Worm (Caenorhabditis elegans) whole organism, L1 larva: ENCODE measurements around the gene F43E2.1.

Source experiments
- C04F5.9 ChIP-seq: sonication (generic microtip); optimal IDR thresholded peaks from 2 replicates; lab custom pipeline; 2016; ENCODE audit warnings: missing genetic modification characterization, missing compliant biosample characterization
- C16A3.4 ChIP-seq: fragments of 150-350 bp; optimal IDR thresholded peaks from 2 replicates; lab custom pipeline; 2014; ENCODE audit warnings: missing biosample characterization, missing genetic modification characterization
- aly-2 ChIP-seq: fragments of 150-350 bp; optimal IDR thresholded peaks from 2 replicates; lab custom pipeline; 2014; ENCODE audit warnings: missing biosample characterization, missing genetic modification characterization
- ama-1 ChIP-seq: fragments of 150-350 bp; optimal IDR thresholded peaks from 2 replicates; lab custom pipeline; 2014
- blmp-1 ChIP-seq: fragments of 150-350 bp; optimal IDR thresholded peaks from 2 replicates; lab custom pipeline; 2014; ENCODE audit warnings: missing biosample characterization, missing genetic modification characterization
- ceh-82 ChIP-seq, 3 experiments: fragments of 150-350 bp in 1 of 3; sonication (generic microtip) in 2 of 3; optimal IDR thresholded peaks; 2 replicates each; lab custom pipeline; 2014 to 2017; ENCODE audit warnings: missing biosample characterization in 3 of 3, missing genetic modification characterization in 3 of 3
- ces-1 ChIP-seq: fragments of 150-350 bp; optimal IDR thresholded peaks from 2 replicates; lab custom pipeline; 2014; ENCODE audit warnings: missing biosample characterization, missing genetic modification reagents, missing genetic modification characterization
- dpl-1 ChIP-seq, 3 experiments: fragments of 150-350 bp in 2 of 3; sonication (generic microtip) in 1 of 3; optimal IDR thresholded peaks; 2 replicates each; lab custom pipeline; 2014 to 2017; ENCODE audit warnings: missing biosample characterization in 3 of 3, missing genetic modification characterization in 3 of 3, missing genetic modification reagents in 3 of 3
- dsc-1 ChIP-seq: sonication (generic microtip); optimal IDR thresholded peaks from 2 replicates; lab custom pipeline; 2016; ENCODE audit warnings: mild to moderate bottlenecking, missing genetic modification characterization, missing compliant biosample characterization
- efl-1 ChIP-seq, 4 experiments: fragments of 150-350 bp; optimal IDR thresholded peaks in 3 of 4; peaks in 1 of 4; 1 replicate in 1 of 4; 2 replicates in 3 of 4; lab custom pipeline; 2014; ENCODE audit warnings: missing biosample characterization in 2 of 4, missing genetic modification characterization in 2 of 4, missing genetic modification reagents in 2 of 4
- egl-27 ChIP-seq, 2 experiments: fragments of 150-350 bp in 1 of 2; sonication (generic microtip); optimal IDR thresholded peaks; 3 replicates each; lab custom pipeline; 2017 to 2018; ENCODE audit warnings: missing biosample characterization in 2 of 2, missing genetic modification characterization in 2 of 2, missing genetic modification reagents in 2 of 2
- elt-3 ChIP-seq, 6 experiments: fragments of 150-350 bp in 1 of 6; sonication (generic microtip); optimal IDR thresholded peaks; 2 replicates each; lab custom pipeline; 2017 to 2018; ENCODE audit warnings: missing biosample characterization in 6 of 6, missing genetic modification characterization in 6 of 6, inconsistent platforms in 1 of 6
- grh-1 ChIP-seq: fragments of 200-800 bp; sonication (Bioruptor generic); IDR thresholded peaks from 2 replicates; pipeline ENCODE4 v1.3.6; 2022; ENCODE audit warnings: missing genetic modification reagents, missing genetic modification characterization, missing compliant biosample characterization
- hlh-17 ChIP-seq: fragments of 200-800 bp; sonication (Bioruptor generic); optimal IDR thresholded peaks from 2 replicates; lab custom pipeline; 2018; ENCODE audit warnings: missing genetic modification characterization, mild to moderate bottlenecking, missing compliant biosample characterization, moderate library complexity, borderline replicate concordance
- hpl-2 ChIP-seq: fragments of 150-350 bp; optimal IDR thresholded peaks from 2 replicates; lab custom pipeline; 2014; ENCODE audit warnings: missing biosample characterization, missing genetic modification reagents, missing genetic modification characterization
- isw-1 ChIP-seq: fragments of 200-800 bp; sonication (Bioruptor generic); IDR thresholded peaks from 2 replicates; pipeline ENCODE4 v1.3.6; 2022; ENCODE audit warnings: missing genetic modification characterization, missing compliant biosample characterization
- jun-1 ChIP-seq: fragments of 150-350 bp; optimal IDR thresholded peaks from 2 replicates; lab custom pipeline; 2014; ENCODE audit warnings: missing biosample characterization, missing genetic modification reagents, missing genetic modification characterization
- lin-13 ChIP-seq: fragments of 150-350 bp; optimal IDR thresholded peaks from 2 replicates; lab custom pipeline; 2014; ENCODE audit warnings: missing biosample characterization, missing genetic modification reagents, missing genetic modification characterization
- lin-14 ChIP-seq: fragments of 200-800 bp; sonication (Bioruptor generic); optimal IDR thresholded peaks from 2 replicates; lab custom pipeline; 2018; ENCODE audit warnings: mild to moderate bottlenecking, missing genetic modification characterization, moderate library complexity, missing compliant biosample characterization
- lin-35 ChIP-seq, 2 experiments: fragments of 150-350 bp; optimal IDR thresholded peaks; 2 replicates each; lab custom pipeline; 2014; ENCODE audit warnings: missing biosample characterization in 2 of 2, missing genetic modification characterization in 2 of 2, missing genetic modification reagents in 2 of 2
- lin-39 ChIP-seq: fragments of 150-350 bp; optimal IDR thresholded peaks from 2 replicates; lab custom pipeline; 2014; ENCODE audit warnings: missing biosample characterization, missing genetic modification reagents, missing genetic modification characterization
- lir-3 ChIP-seq: sonication (generic microtip); optimal IDR thresholded peaks from 2 replicates; lab custom pipeline; 2016; ENCODE audit warnings: mild to moderate bottlenecking, missing genetic modification characterization, moderate library complexity, missing compliant biosample characterization; ENCODE audit not compliant: poor library complexity
- lsy-2 ChIP-seq, 2 experiments: fragments of 150-350 bp; optimal IDR thresholded peaks; 2 replicates each; lab custom pipeline; 2014; ENCODE audit warnings: missing biosample characterization in 2 of 2, missing genetic modification characterization in 2 of 2
- mdl-1 ChIP-seq, 2 experiments: fragments of 150-350 bp; optimal IDR thresholded peaks; 2 replicates each; lab custom pipeline; 2014 to 2017; ENCODE audit warnings: missing biosample characterization in 2 of 2, missing genetic modification characterization in 2 of 2, inconsistent platforms in 1 of 2
- mep-1 ChIP-seq: fragments of 150-350 bp; optimal IDR thresholded peaks from 2 replicates; lab custom pipeline; 2014; ENCODE audit warnings: missing biosample characterization, missing genetic modification characterization
- nhr-11 ChIP-seq: fragments of 150-350 bp; optimal IDR thresholded peaks from 2 replicates; lab custom pipeline; 2014; ENCODE audit warnings: missing biosample characterization, missing genetic modification characterization
- nhr-12 ChIP-seq: sonication (generic microtip); optimal IDR thresholded peaks from 2 replicates; lab custom pipeline; 2017; ENCODE audit warnings: missing biosample characterization, missing genetic modification characterization
- nhr-19 ChIP-seq: fragments of 200-800 bp; sonication (Bioruptor generic); conservative IDR thresholded peaks from 2 replicates; pipeline ENCODE4 v1.3.6; 2022; ENCODE audit warnings: missing genetic modification characterization, missing compliant biosample characterization
- nhr-20 ChIP-seq: sonication (generic microtip); optimal IDR thresholded peaks from 2 replicates; lab custom pipeline; 2016; ENCODE audit warnings: mild to moderate bottlenecking, missing genetic modification characterization, missing compliant biosample characterization
- nhr-237 ChIP-seq: fragments of 150-350 bp; optimal IDR thresholded peaks from 2 replicates; lab custom pipeline; 2014; ENCODE audit warnings: missing biosample characterization, missing genetic modification characterization
- nhr-71 ChIP-seq: sonication (generic microtip); optimal IDR thresholded peaks from 2 replicates; lab custom pipeline; 2016; ENCODE audit warnings: mild to moderate bottlenecking, missing genetic modification characterization, moderate library complexity, missing compliant biosample characterization
- nhr-84 ChIP-seq: sonication (generic microtip); optimal IDR thresholded peaks from 2 replicates; lab custom pipeline; 2017; ENCODE audit warnings: missing biosample characterization, missing genetic modification characterization
- nhr-85 ChIP-seq: sonication (generic microtip); peaks from one replicate; lab custom pipeline; 2016; ENCODE audit warnings: missing genetic modification characterization, inconsistent platforms, missing compliant biosample characterization
- nhr-90 ChIP-seq: sonication (generic microtip); optimal IDR thresholded peaks from 2 replicates; lab custom pipeline; 2016; ENCODE audit warnings: mild to moderate bottlenecking, missing genetic modification characterization, missing compliant biosample characterization; ENCODE audit not compliant: poor library complexity
- pax-3 ChIP-seq: fragments of 200-800 bp; sonication (Bioruptor generic); optimal IDR thresholded peaks from 2 replicates; lab custom pipeline; 2018; ENCODE audit warnings: mild to moderate bottlenecking, missing genetic modification characterization, moderate library complexity, missing compliant biosample characterization
- rnt-1 ChIP-seq: sonication (generic microtip); optimal IDR thresholded peaks from 2 replicates; lab custom pipeline; 2016; ENCODE audit warnings: mild to moderate bottlenecking, missing genetic modification characterization, moderate library complexity, missing compliant biosample characterization
- snu-23 ChIP-seq: sonication (generic microtip); optimal IDR thresholded peaks from 2 replicates; lab custom pipeline; 2016; ENCODE audit warnings: missing genetic modification characterization, missing compliant biosample characterization
- tbx-2 ChIP-seq: sonication (generic microtip); optimal IDR thresholded peaks from 2 replicates; lab custom pipeline; 2016; ENCODE audit warnings: missing genetic modification characterization, missing compliant biosample characterization
- unc-130 ChIP-seq: fragments of 150-350 bp; optimal IDR thresholded peaks from 2 replicates; lab custom pipeline; 2017; ENCODE audit warnings: missing biosample characterization, missing genetic modification characterization, inconsistent platforms
- unc-30 ChIP-seq: sonication (generic microtip); optimal IDR thresholded peaks from 2 replicates; lab custom pipeline; 2017; ENCODE audit warnings: missing biosample characterization, missing genetic modification characterization
- unc-62 ChIP-seq: fragments of 150-350 bp; optimal IDR thresholded peaks from 2 replicates; lab custom pipeline; 2014; ENCODE audit warnings: missing biosample characterization, missing genetic modification reagents, missing genetic modification characterization
- xbp-1 ChIP-seq: sonication (generic microtip); optimal IDR thresholded peaks from 2 replicates; lab custom pipeline; 2016; ENCODE audit warnings: missing genetic modification characterization, missing compliant biosample characterization
- zip-4 ChIP-seq: fragments of 200-800 bp; sonication (Bioruptor generic); optimal IDR thresholded peaks from 2 replicates; lab custom pipeline; 2018; ENCODE audit warnings: mild to moderate bottlenecking, missing genetic modification characterization, moderate library complexity, missing compliant biosample characterization
- ztf-4 ChIP-seq: fragments of 150-350 bp; optimal IDR thresholded peaks from 2 replicates; lab custom pipeline; 2014; ENCODE audit warnings: missing biosample characterization, missing genetic modification characterization

The F43E2.1 gene

ce11 chrII:7342884-7343283 lies 32.2 kb upstream of the F43E2.1 start:
- TF ChIP-seq blmp-1 (tag; lab: Kevin White, UChicago): peak; percentile 86
- no peak for TF ChIP-seq jun-1 (tag; lab: Kevin White, UChicago)
- no peak for TF ChIP-seq hlh-17
- TF ChIP-seq nhr-85 (tag; lab: Kevin White, UChicago): peak; percentile 94
- TF ChIP-seq tbx-2 (tag; lab: Kevin White, UChicago): peak; percentile 65
- TF ChIP-seq lin-13 (GFP tag; lab: Kevin White, UChicago): peak; percentile 39
- peak; percentile 65 for TF ChIP-seq nhr-90 (tag; lab: Kevin White, UChicago)
- peak in 1 of 2 experiments; percentile 18 for TF ChIP-seq lsy-2 (tag; optimal IDR thresholded peaks at IDR 0.05; lab: Kevin White, UChicago)
- peak; percentile 72 for TF ChIP-seq unc-130 (tag; lab: Kevin White, UChicago)
- no peak for TF ChIP-seq egl-27 (tag; optimal IDR thresholded peaks at IDR 0.05; lab: Kevin White, UChicago)
- no peak for TF ChIP-seq aly-2
- TF ChIP-seq efl-1 (optimal IDR thresholded peaks at IDR 0.05; lab: Kevin White, UChicago): no peak
- no peak for TF ChIP-seq efl-1 (GFP tag; optimal IDR thresholded peaks at IDR 0.05 in 1 of 2; lab: Kevin White, UChicago)
- TF ChIP-seq grh-1 (GFP tag; lab: Robert Waterston, UW): 0 out of 2 replicates have a peak, but pooled peaks have one; percentile 17
- TF ChIP-seq nhr-19 (GFP tag; lab: Robert Waterston, UW): peak; percentile 92
- peak; percentile 71 for TF ChIP-seq nhr-71 (tag; lab: Kevin White, UChicago)
- TF ChIP-seq nhr-20 (tag; lab: Kevin White, UChicago): peak; percentile 81
- TF ChIP-seq lin-14: peak; percentile 50
- TF ChIP-seq dpl-1 (GFP tag; optimal IDR thresholded peaks at IDR 0.05; lab: Kevin White, UChicago): peak in 1 of 3 experiments; percentile 13
- no peak for TF ChIP-seq nhr-11 (tag; lab: Kevin White, UChicago)
- TF ChIP-seq snu-23 (GFP tag; lab: Kevin White, UChicago): peak; percentile 62
- TF ChIP-seq lin-35 (GFP tag; optimal IDR thresholded peaks at IDR 0.05; lab: Kevin White, UChicago): peak in 1 of 2 experiments; percentile 63
- peak in 1 of 2 experiments; percentile 85 for TF ChIP-seq mdl-1 (tag; optimal IDR thresholded peaks at IDR 0.05; lab: Kevin White, UChicago)
- TF ChIP-seq elt-3 (tag; optimal IDR thresholded peaks at IDR 0.05; lab: Kevin White, UChicago): peak; percentile 63 to 86 (median 76)
- TF ChIP-seq, all 84 proteins: peak for 17

ce11 chrII:7343668-7344067 lies 31.4 kb upstream of the F43E2.1 start:
- no peak for TF ChIP-seq isw-1 (GFP tag; lab: Robert Waterston, UW)
- TF ChIP-seq ama-1 (lab: Kevin White, UChicago): peak; percentile 4

DNA sequence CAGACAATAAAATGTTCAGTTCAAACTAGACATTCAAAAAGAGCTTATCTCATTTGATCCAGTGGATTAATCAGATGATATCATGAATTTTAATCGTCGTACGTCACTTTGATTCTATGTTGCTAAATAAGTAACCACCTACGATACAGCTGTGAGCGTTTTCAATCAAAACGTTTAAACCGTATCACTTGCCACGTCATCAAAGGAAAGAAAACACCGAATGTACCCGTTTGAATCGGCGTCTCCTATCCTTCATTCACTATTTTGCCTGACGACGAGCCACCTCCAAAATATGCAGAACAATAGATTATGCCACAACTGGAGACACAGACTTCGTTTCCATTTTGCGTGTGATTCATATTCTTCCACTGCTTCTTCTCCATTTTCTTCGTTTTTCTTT lies 29.2 kb upstream of the F43E2.1 start:
- TF ChIP-seq ztf-4 (tag; lab: Kevin White, UChicago) (no peak), nhr-237 (no peak), zip-4 (GFP tag; lab: Kevin White, UChicago) (peak; percentile 9), ama-1 (lab: Kevin White, UChicago) (no peak), nhr-12 (tag; lab: Kevin White, UChicago) (no peak), ces-1 (no peak), isw-1 (GFP tag; lab: Robert Waterston, UW) (no peak), unc-62 (GFP tag; lab: Kevin White, UChicago) (no peak), nhr-84 (tag; lab: Kevin White, UChicago) (peak; percentile 34), dsc-1 (tag; lab: Kevin White, UChicago) (peak; percentile 22), unc-130 (tag; lab: Kevin White, UChicago) (no peak), blmp-1 (tag; lab: Kevin White, UChicago) (no peak)

- TF ChIP-seq efl-1 (optimal IDR thresholded peaks at IDR 0.05; lab: Kevin White, UChicago) (no peak), efl-1 (GFP tag; optimal IDR thresholded peaks at IDR 0.05 in 1 of 2; lab: Kevin White, UChicago) (peak in 1 of 2 experiments; percentile 80), lsy-2 (tag; optimal IDR thresholded peaks at IDR 0.05; lab: Kevin White, UChicago) (no peak)
- TF ChIP-seq, all 84 proteins: peak for 1
These were observed 27.0 kb upstream of the F43E2.1 start for ce11 chrII:7348063-7348462.

DNA sequence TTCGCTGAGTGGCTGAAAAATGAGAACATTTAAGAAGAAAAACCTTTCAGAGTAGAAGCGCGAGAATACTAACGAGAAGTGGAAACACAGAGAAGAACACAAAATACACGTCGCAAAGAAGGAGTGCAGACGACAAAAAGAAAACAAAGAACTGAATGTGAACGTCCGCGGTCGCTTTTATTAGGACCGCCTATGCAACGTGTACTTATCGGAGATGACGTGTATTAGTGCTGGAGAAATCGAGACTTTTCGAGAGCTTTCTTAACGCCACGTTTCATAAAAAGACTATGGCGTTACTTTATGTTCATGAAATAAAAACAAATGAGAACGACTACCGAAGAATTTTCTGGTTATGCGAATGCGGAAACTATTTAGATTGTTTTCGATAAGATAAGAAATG lies 22.6 kb upstream of the F43E2.1 start, which contains the start of gene hsp-4:
TSS of gene hsp-4 (minus strand) at position 139 of the 400 bp plus-strand sequence.
- TF ChIP-seq lin-14 (peak; percentile 23), lir-3 (tag; lab: Kevin White, UChicago) (no peak), hlh-17 (no peak), rnt-1 (tag; lab: Kevin White, UChicago) (no peak), nhr-71 (tag; lab: Kevin White, UChicago) (no peak), C16A3.4 (tag; lab: Kevin White, UChicago) (no peak), pax-3 (no peak), lin-39 (no peak), mep-1 (tag; lab: Kevin White, UChicago) (peak; percentile 24), C04F5.9 (tag; lab: Kevin White, UChicago) (no peak), hpl-2 (no peak), xbp-1 (tag; lab: Kevin White, UChicago) (peak; percentile 100), nhr-12 (tag; lab: Kevin White, UChicago) (no peak), unc-30 (tag; lab: Kevin White, UChicago) (no peak), ceh-82 (tag; optimal IDR thresholded peaks at IDR 0.05; lab: Kevin White, UChicago) (no peak)
